Fruit fly (Drosophila melanogaster): ENCODE measurements around the gene CG5653.
A peak's percentile ranks its signal among the peaks of the same experiment; 100 is the strongest.

CG5653 gene

dm6 chr3L:8978678-8979413 lies 12.7 kb upstream of the CG5653 start (continued):
- TF ChIP-seq HLHmδ (GFP tag; optimal IDR thresholded peaks at IDR 0.05) = no peak
- no peak for TF ChIP-seq CG11398 (GFP tag; optimal IDR thresholded peaks at IDR 0.05)
- no peak for TF ChIP-seq Lhr (GFP tag; optimal IDR thresholded peaks at IDR 0.05)
- TF ChIP-seq CG10654 (GFP tag; optimal IDR thresholded peaks at IDR 0.05) = no peak
- no peak for TF ChIP-seq CG2129 (GFP tag; IDR thresholded peaks at IDR 0.05; ENCODE audit: partially characterized antibody)
- TF ChIP-seq knrl (GFP tag; IDR thresholded peaks at IDR 0.05; ENCODE audit: partially characterized antibody) = no peak
- TF ChIP-seq fu2 (GFP tag; optimal IDR thresholded peaks at IDR 0.05) = no peak
- no peak for TF ChIP-seq CG12659 (GFP tag; optimal IDR thresholded peaks at IDR 0.05)
- TF ChIP-seq CG3163 (GFP tag; optimal IDR thresholded peaks at IDR 0.05) = no peak
- no peak for TF ChIP-seq CG6175 (GFP tag; IDR thresholded peaks at IDR 0.05)
- no peak for TF ChIP-seq CG4282 (GFP tag; optimal IDR thresholded peaks at IDR 0.05)
- no peak for TF ChIP-seq CG3838 (GFP tag; optimal IDR thresholded peaks at IDR 0.05)
- TF ChIP-seq E2f1 (GFP tag; IDR thresholded peaks at IDR 0.05) = 0 out of 2 replicates have a peak, but pooled peaks have one; percentile 14
- TF ChIP-seq CG32532 (GFP tag; IDR thresholded peaks at IDR 0.05) = no peak
- TF ChIP-seq CG10267 (tag; optimal IDR thresholded peaks at IDR 0.05) = peak; percentile 9
- no peak for TF ChIP-seq CG5180 (GFP tag; optimal IDR thresholded peaks at IDR 0.05)
- no peak for TF ChIP-seq CG4730 (GFP tag; IDR thresholded peaks at IDR 0.05)
- no peak for TF ChIP-seq zen (tag; optimal IDR thresholded peaks at IDR 0.05)
- TF ChIP-seq CrebB (tag; optimal IDR thresholded peaks at IDR 0.05) = peak; percentile 32
- no peak for TF ChIP-seq CG9727 (GFP tag; optimal IDR thresholded peaks at IDR 0.05)
- TF ChIP-seq kay (GFP tag; optimal IDR thresholded peaks at IDR 0.05) = no peak
- no peak for TF ChIP-seq Dfd (GFP tag; optimal IDR thresholded peaks at IDR 0.05)
- no peak for TF ChIP-seq CG10565 (GFP tag; optimal IDR thresholded peaks at IDR 0.05)
- TF ChIP-seq CG7372 (GFP tag; IDR thresholded peaks at IDR 0.05) = no peak
- TF ChIP-seq nom (GFP tag; optimal IDR thresholded peaks at IDR 0.05) = no peak
- peak; percentile 52 for TF ChIP-seq CG17359 (tag; optimal IDR thresholded peaks at IDR 0.05)
- no peak for TF ChIP-seq Dp (GFP tag; optimal IDR thresholded peaks at IDR 0.05)
- no peak for TF ChIP-seq pan (optimal IDR thresholded peaks at IDR 0.05)
- peak in 1 of 2 experiments; percentile 26 for TF ChIP-seq pan (GFP tag; optimal IDR thresholded peaks at IDR 0.05 in 1 of 2, IDR thresholded peaks at IDR 0.05 in 1 of 2)
- TF ChIP-seq salm (tag; optimal IDR thresholded peaks at IDR 0.05) = no peak
- peak; percentile 10 for TF ChIP-seq CG30403 (GFP tag; optimal IDR thresholded peaks at IDR 0.05)
- no peak for TF ChIP-seq sc (optimal IDR thresholded peaks at IDR 0.05)
- TF ChIP-seq sc (GFP tag; optimal IDR thresholded peaks at IDR 0.05) = no peak
- TF ChIP-seq Mrtf (GFP tag; IDR thresholded peaks at IDR 0.05) = no peak
- no peak for TF ChIP-seq CG16813 (GFP tag; IDR thresholded peaks at IDR 0.05; ENCODE audit: partially characterized antibody)
- no peak for TF ChIP-seq NFAT (GFP tag; IDR thresholded peaks at IDR 0.05)
- peak in 1 of 2 experiments; percentile 47 for TF ChIP-seq bsh (GFP tag; optimal IDR thresholded peaks at IDR 0.05)
- no peak for TF ChIP-seq CG8281 (tag; optimal IDR thresholded peaks at IDR 0.05)
- TF ChIP-seq aop (GFP tag; IDR thresholded peaks at IDR 0.05) = no peak
- peak; percentile 30; the same call in 1 of the 3 replicates for TF ChIP-seq ase (GFP tag; IDR thresholded peaks at IDR 0.05)
- TF ChIP-seq H2.0 (GFP tag; IDR thresholded peaks at IDR 0.05) = no peak
- no peak for TF ChIP-seq CG8765 (GFP tag; IDR thresholded peaks at IDR 0.05)
- TF ChIP-seq onecut (GFP tag; IDR thresholded peaks at IDR 0.05) = no peak
- TF ChIP-seq Sry-δ (GFP tag; optimal IDR thresholded peaks at IDR 0.05) = no peak
- TF ChIP-seq schlank (tag; optimal IDR thresholded peaks at IDR 0.05) = no peak
- no peak for TF ChIP-seq wek (GFP tag; optimal IDR thresholded peaks at IDR 0.05)
- no peak for TF ChIP-seq CG17829 (tag; optimal IDR thresholded peaks at IDR 0.05)
- TF ChIP-seq D19A (tag; optimal IDR thresholded peaks at IDR 0.05) = no peak
- no peak for TF ChIP-seq CG7786 (GFP tag; optimal IDR thresholded peaks at IDR 0.05)
- no peak for TF ChIP-seq CG32767 (GFP tag; IDR thresholded peaks at IDR 0.05)
